Worm (Caenorhabditis elegans): ENCODE data around the gene ZK380.6.

DNA sequence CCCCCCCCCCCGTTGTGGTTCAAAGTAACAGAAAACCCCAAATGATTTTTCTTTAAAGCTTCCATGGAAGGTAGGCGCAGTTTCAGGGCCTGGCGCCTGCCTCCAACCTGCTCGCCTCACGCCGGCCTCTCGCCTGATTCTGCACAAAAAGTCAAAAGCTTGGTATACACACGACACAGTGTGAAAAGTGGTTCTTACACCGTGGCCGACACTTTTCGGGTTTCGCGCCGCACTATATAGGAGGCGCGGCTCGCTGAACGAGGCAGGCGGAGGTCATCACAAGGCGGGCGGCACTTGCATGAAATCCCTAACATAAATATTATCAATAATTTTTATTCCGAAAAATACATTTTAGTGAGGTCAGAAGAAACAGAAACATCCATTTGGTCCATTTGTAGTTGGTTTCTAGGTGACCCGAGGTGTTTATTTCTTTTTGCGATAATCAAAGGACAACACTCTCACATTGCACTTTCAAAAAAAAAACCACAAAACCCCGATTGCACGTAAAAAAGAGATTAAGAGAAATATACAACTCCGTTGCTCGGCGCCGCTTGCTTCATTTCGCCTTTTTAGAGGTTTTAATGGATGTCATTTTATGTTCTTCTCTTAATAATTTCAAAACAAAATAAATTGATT, 23.2 kb upstream of the ZK380.6 start, which contains the start of gene ZK380.2:
- TF ChIP-seq fkh-3 (tag; optimal IDR thresholded peaks at IDR 0.05) (no peak), hsf-1 (GFP tag; IDR thresholded peaks at IDR 0.05) (no peak), K11D2.4 (GFP tag; IDR thresholded peaks at IDR 0.05) (no peak), ceh-100 (GFP tag; IDR thresholded peaks at IDR 0.05) (no peak), egl-44 (GFP tag; IDR thresholded peaks at IDR 0.05) (no peak), xnd-1 (tag; optimal IDR thresholded peaks at IDR 0.05) (no peak), K12H6.12 (tag; optimal IDR thresholded peaks at IDR 0.05) (no peak), efl-1 (GFP tag; optimal IDR thresholded peaks at IDR 0.05) (no peak)
